Fruit fly (Drosophila melanogaster) whole organism, embryonic: ENCODE data around the gene aop.
A peak's percentile ranks its signal among the peaks of the same experiment; 100 is the strongest.

Experiments
- Atf6 ChIP-seq: fragments of 200-800 bp; sonication (Bioruptor generic); IDR thresholded peaks from 2 replicates; pipeline ENCODE4 v1.3.6; 2022; ENCODE audit warnings: missing biosample characterization, missing genetic modification characterization
- BEAF-32 ChIP-seq: fragments of 200-800 bp; sonication (Bioruptor generic); optimal IDR thresholded peaks from 3 replicates; lab custom pipeline; 2017; ENCODE audit warnings: missing biosample characterization, missing genetic modification characterization, mild to moderate bottlenecking, moderate library complexity, missing genetic modification reagents
- Bdp1 ChIP-seq: fragments of 200-800 bp; sonication (Bioruptor generic); optimal IDR thresholded peaks from 3 replicates; lab custom pipeline; 2016; ENCODE audit warnings: missing biosample characterization, missing genetic modification characterization
- CG1024 ChIP-seq: fragments of 200-800 bp; sonication (Bioruptor generic); IDR thresholded peaks from 2 replicates; pipeline ENCODE4 v1.3.6; 2022; ENCODE audit warnings: missing biosample characterization, missing genetic modification characterization
- CG11560 ChIP-seq: fragments of 200-800 bp; sonication (Bioruptor generic); IDR thresholded peaks from 3 replicates; pipeline ENCODE4 v1.3.6; 2022; ENCODE audit warnings: missing biosample characterization, missing genetic modification characterization
- CG11695 ChIP-seq: fragments of 200-800 bp; sonication (Bioruptor generic); IDR thresholded peaks from 3 replicates; pipeline ENCODE4 v1.3.6; 2022; ENCODE audit warnings: missing biosample characterization, missing genetic modification characterization
- CG11723 ChIP-seq: fragments of 200-800 bp; sonication (Bioruptor generic); optimal IDR thresholded peaks from 2 replicates; lab custom pipeline; 2017; ENCODE audit warnings: missing biosample characterization, mild to moderate bottlenecking, missing genetic modification characterization
- CG16815 ChIP-seq: fragments of 200-800 bp; sonication (Bioruptor generic); optimal IDR thresholded peaks from 3 replicates; lab custom pipeline; 2017; ENCODE audit warnings: missing biosample characterization, mild to moderate bottlenecking, missing genetic modification characterization
- CG17912 ChIP-seq: fragments of 200-800 bp; sonication (Bioruptor generic); optimal IDR thresholded peaks from 2 replicates; lab custom pipeline; 2018; ENCODE audit warnings: missing biosample characterization, mild to moderate bottlenecking, missing genetic modification characterization
- CG2202 ChIP-seq: fragments of 200-800 bp; sonication (Bioruptor generic); optimal IDR thresholded peaks from 2 replicates; lab custom pipeline; 2018; ENCODE audit warnings: missing biosample characterization, mild to moderate bottlenecking, missing genetic modification characterization
- CG2712 ChIP-seq: fragments of 200-800 bp; optimal IDR thresholded peaks from 3 replicates; lab custom pipeline; 2019; ENCODE audit warnings: missing biosample characterization, mild to moderate bottlenecking, missing genetic modification characterization, moderate library complexity
- CG30020 ChIP-seq: fragments of 200-800 bp; optimal IDR thresholded peaks from 2 replicates; lab custom pipeline; 2019; ENCODE audit warnings: missing biosample characterization, mild to moderate bottlenecking, missing genetic modification characterization, moderate library complexity
- CG30431 ChIP-seq: fragments of 200-800 bp; sonication (Bioruptor generic); optimal IDR thresholded peaks from 2 replicates; lab custom pipeline; 2017; ENCODE audit warnings: missing biosample characterization, missing genetic modification characterization
- CG33213 ChIP-seq: fragments of 200-800 bp; sonication (Bioruptor generic); optimal IDR thresholded peaks from 3 replicates; lab custom pipeline; 2016; ENCODE audit warnings: missing biosample characterization, missing genetic modification characterization
- CG42726 ChIP-seq: fragments of 200-800 bp; sonication (Bioruptor generic); IDR thresholded peaks from 2 replicates; pipeline ENCODE4 v1.3.6; 2022; ENCODE audit warnings: missing biosample characterization, missing genetic modification characterization; ENCODE audit not compliant: partially characterized antibody
- CG6175 ChIP-seq: fragments of 200-800 bp; sonication (Bioruptor generic); IDR thresholded peaks from 3 replicates; pipeline ENCODE4 v1.3.6; 2022; ENCODE audit warnings: missing biosample characterization, missing genetic modification characterization
- CG6254 ChIP-seq: fragments of 200-800 bp; sonication (Bioruptor generic); optimal IDR thresholded peaks from 3 replicates; lab custom pipeline; 2017; ENCODE audit warnings: mild to moderate bottlenecking, missing biosample characterization, missing genetic modification reagents, missing genetic modification characterization
- CG7372 ChIP-seq: fragments of 200-800 bp; sonication (Bioruptor generic); IDR thresholded peaks from 2 replicates; pipeline ENCODE4 v1.3.6; 2022; ENCODE audit warnings: missing biosample characterization, missing genetic modification characterization
- Deaf1 ChIP-seq: fragments of 200-800 bp; optimal IDR thresholded peaks from 3 replicates; lab custom pipeline; 2019; ENCODE audit warnings: missing biosample characterization, mild to moderate bottlenecking, missing genetic modification characterization, moderate library complexity
- Dip2 ChIP-seq: fragments of 200-800 bp; sonication (Bioruptor generic); IDR thresholded peaks from 2 replicates; pipeline ENCODE4 v1.3.6; 2022; ENCODE audit warnings: missing biosample characterization, missing genetic modification characterization
- Dll ChIP-seq: fragments of 200-800 bp; sonication (Bioruptor generic); IDR thresholded peaks from 4 replicates; pipeline ENCODE4 v1.3.6; 2022; ENCODE audit warnings: missing biosample characterization, missing genetic modification characterization; ENCODE audit not compliant: partially characterized antibody
- E2f1 ChIP-seq: fragments of 200-800 bp; sonication (Bioruptor generic); IDR thresholded peaks from 2 replicates; pipeline ENCODE4 v1.3.6; 2022; ENCODE audit warnings: missing biosample characterization, missing genetic modification characterization
- ERR ChIP-seq: fragments of 200-800 bp; sonication (Bioruptor generic); optimal IDR thresholded peaks from 2 replicates; lab custom pipeline; 2016; ENCODE audit warnings: missing biosample characterization, missing genetic modification characterization
- Fer2 ChIP-seq: fragments of 200-800 bp; sonication (Bioruptor generic); optimal IDR thresholded peaks from 2 replicates; lab custom pipeline; 2018; ENCODE audit warnings: missing biosample characterization, mild to moderate bottlenecking, missing genetic modification characterization, moderate library complexity
- H15 ChIP-seq: fragments of 200-800 bp; sonication (Bioruptor generic); IDR thresholded peaks from 3 replicates; pipeline ENCODE4 v1.3.6; 2022; ENCODE audit warnings: missing biosample characterization, missing genetic modification characterization
- Mrtf ChIP-seq: fragments of 200-800 bp; sonication (Bioruptor generic); IDR thresholded peaks from 3 replicates; pipeline ENCODE4 v1.3.6; 2022; ENCODE audit warnings: missing biosample characterization, missing genetic modification characterization
- NK7.1 ChIP-seq: fragments of 200-800 bp; sonication (Bioruptor generic); optimal IDR thresholded peaks from 3 replicates; lab custom pipeline; 2016; ENCODE audit warnings: missing biosample characterization, missing genetic modification characterization
- Oli ChIP-seq: fragments of 200-800 bp; sonication (Bioruptor generic); optimal IDR thresholded peaks from 2 replicates; lab custom pipeline; 2018; ENCODE audit warnings: missing biosample characterization, mild to moderate bottlenecking, missing genetic modification characterization, moderate library complexity
- Ravus ChIP-seq: fragments of 200-800 bp; sonication (Bioruptor generic); IDR thresholded peaks from 2 replicates; pipeline ENCODE4 v1.3.6; 2022; ENCODE audit warnings: missing biosample characterization, missing genetic modification characterization
- Spps ChIP-seq: fragments of 200-800 bp; sonication (Bioruptor generic); optimal IDR thresholded peaks from 2 replicates; lab custom pipeline; 2018; ENCODE audit warnings: missing biosample characterization, mild to moderate bottlenecking, missing genetic modification characterization
- ab ChIP-seq: fragments of 200-800 bp; sonication (Bioruptor generic); optimal IDR thresholded peaks from 2 replicates; lab custom pipeline; 2016; ENCODE audit warnings: missing biosample characterization, missing genetic modification characterization
- bab2 ChIP-seq: fragments of 200-800 bp; sonication (Bioruptor generic); optimal IDR thresholded peaks from 2 replicates; lab custom pipeline; 2016; ENCODE audit warnings: missing biosample characterization, missing genetic modification characterization
- dmrt99B ChIP-seq: fragments of 200-800 bp; sonication (Bioruptor generic); optimal IDR thresholded peaks from 2 replicates; lab custom pipeline; 2018; ENCODE audit warnings: missing biosample characterization, mild to moderate bottlenecking, missing genetic modification characterization, moderate library complexity
- ems ChIP-seq: fragments of 200-800 bp; sonication (Bioruptor generic); optimal IDR thresholded peaks from 3 replicates; lab custom pipeline; 2016; ENCODE audit warnings: missing biosample characterization, missing genetic modification characterization
- en ChIP-seq: fragments of 200-800 bp; sonication (Bioruptor generic); optimal IDR thresholded peaks from 2 replicates; lab custom pipeline; 2016; ENCODE audit warnings: missing biosample characterization, missing genetic modification characterization
- gcm2 ChIP-seq: fragments of 200-800 bp; sonication (Bioruptor generic); optimal IDR thresholded peaks from 2 replicates; lab custom pipeline; 2016; ENCODE audit warnings: missing biosample characterization, missing genetic modification characterization
- h ChIP-seq: fragments of >200 bp; optimal IDR thresholded peaks from 2 replicates; lab custom pipeline; 2017
- kay ChIP-seq: fragments of 200-800 bp; sonication (Bioruptor generic); optimal IDR thresholded peaks from 2 replicates; lab custom pipeline; 2016; ENCODE audit warnings: missing biosample characterization, missing genetic modification characterization
- knrl ChIP-seq: fragments of 200-800 bp; sonication (Bioruptor generic); IDR thresholded peaks from 3 replicates; pipeline ENCODE4 v1.3.6; 2022; ENCODE audit warnings: missing biosample characterization, missing genetic modification characterization; ENCODE audit not compliant: partially characterized antibody
- lola ChIP-seq, 3 experiments: fragments of >200 bp in 2 of 3; fragments of 200-800 bp in 1 of 3; sonication (Bioruptor generic) in 1 of 3; optimal IDR thresholded peaks; 2 replicates each; lab custom pipeline; 2017 to 2019; ENCODE audit warnings: missing biosample characterization in 3 of 3, missing genetic modification characterization in 3 of 3, mild to moderate bottlenecking in 1 of 3, moderate library complexity in 1 of 3
- pzg ChIP-seq: fragments of 200-800 bp; sonication (Bioruptor generic); optimal IDR thresholded peaks from 3 replicates; lab custom pipeline; 2018; ENCODE audit warnings: missing biosample characterization, mild to moderate bottlenecking, missing genetic modification characterization, moderate library complexity
- rib ChIP-seq: fragments of 200-800 bp; sonication (Bioruptor generic); IDR thresholded peaks from 2 replicates; pipeline ENCODE4 v1.3.6; 2022; ENCODE audit warnings: missing biosample characterization, missing genetic modification characterization
- sens-2 ChIP-seq: fragments of 200-800 bp; sonication (Bioruptor generic); IDR thresholded peaks from 2 replicates; pipeline ENCODE4 v1.3.6; 2022; ENCODE audit warnings: missing biosample characterization, missing genetic modification characterization
- sima ChIP-seq: fragments of 200-800 bp; sonication (Bioruptor generic); optimal IDR thresholded peaks from 2 replicates; lab custom pipeline; 2016; ENCODE audit warnings: missing biosample characterization, missing genetic modification characterization
- sqz ChIP-seq: fragments of 200-800 bp; sonication (Bioruptor generic); optimal IDR thresholded peaks from 3 replicates; lab custom pipeline; 2018; ENCODE audit warnings: missing biosample characterization, mild to moderate bottlenecking, missing genetic modification characterization
- stwl ChIP-seq: fragments of 200-800 bp; sonication (Bioruptor generic); optimal IDR thresholded peaks from 3 replicates; lab custom pipeline; 2018; ENCODE audit warnings: missing biosample characterization, mild to moderate bottlenecking, missing genetic modification characterization, moderate library complexity
- zen2 ChIP-seq: fragments of 200-800 bp; sonication (Bioruptor generic); IDR thresholded peaks from 3 replicates; pipeline ENCODE4 v1.3.6; 2022; ENCODE audit warnings: missing biosample characterization, missing genetic modification characterization; ENCODE audit not compliant: partially characterized antibody

The aop gene

DNA sequence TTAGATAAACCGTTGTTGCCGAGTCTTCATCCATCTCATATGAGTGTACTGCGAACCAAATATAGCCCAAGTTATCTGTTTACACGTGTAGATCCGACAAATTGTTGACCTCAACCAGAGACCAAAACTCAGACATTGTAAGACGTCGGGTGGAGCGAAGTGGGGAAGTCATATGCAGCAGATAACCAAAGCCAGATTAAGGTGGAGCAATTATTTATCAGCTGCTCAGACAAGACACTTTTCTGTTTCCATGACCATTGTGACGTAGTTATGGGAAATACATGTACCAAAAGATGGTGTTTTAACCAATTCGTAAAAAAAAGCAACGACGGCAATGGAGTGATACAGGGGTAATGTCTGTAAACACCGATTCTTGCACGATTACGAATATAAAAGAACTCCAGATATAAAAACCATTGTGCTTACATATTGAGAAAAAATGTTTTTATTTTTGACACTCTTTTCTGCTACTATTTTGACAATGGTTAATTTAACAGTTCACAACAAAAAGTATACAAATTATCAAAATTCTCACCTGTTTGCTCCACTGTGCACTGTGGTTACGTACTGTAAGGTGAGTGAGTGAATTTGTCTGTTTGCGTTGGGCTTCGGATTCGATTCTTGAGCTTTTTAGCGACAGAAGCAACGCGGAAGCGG is 1.1 kb downstream of the aop start (continued):
- no peak for TF ChIP-seq CG11560 (tag; lab: Robert Waterston, UW)
- peak; percentile 8 for TF ChIP-seq CG2712 (tag; lab: Kevin White, UChicago)

DNA sequence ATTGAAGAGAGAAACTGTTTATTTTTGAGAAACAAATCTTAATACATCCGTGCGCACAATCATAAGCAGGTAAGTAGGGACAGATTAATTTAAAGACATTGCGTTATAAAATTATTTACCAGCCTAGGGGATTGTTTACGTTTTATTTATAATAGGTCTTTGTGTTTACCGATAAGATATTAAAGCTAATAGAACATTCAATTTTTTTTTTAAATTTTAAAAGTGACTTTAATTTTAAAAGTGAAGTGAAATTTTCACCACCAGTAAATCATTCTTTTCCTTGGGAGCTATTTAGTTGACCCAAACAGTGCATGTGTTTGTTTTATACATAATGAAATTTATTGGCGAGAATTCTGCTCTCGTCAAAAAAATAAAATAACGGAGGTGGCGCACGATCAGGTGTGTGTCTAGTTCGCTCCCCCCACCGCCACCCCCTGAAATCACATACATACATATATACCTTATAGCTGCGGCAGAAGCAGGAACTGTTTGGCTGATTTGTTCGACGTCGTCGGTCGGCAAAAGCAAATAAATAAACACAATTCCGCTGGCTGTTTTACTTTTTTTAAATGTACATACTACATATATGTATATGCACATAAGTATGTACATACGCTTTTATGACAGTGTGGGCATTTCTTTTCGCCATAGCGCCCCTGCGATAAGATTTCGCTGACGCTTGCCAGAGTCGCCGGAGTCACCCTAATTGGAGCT is 2.5 kb downstream of the aop start:
- no peak for TF ChIP-seq ems (GFP tag; lab: Kevin White, UChicago)
- no peak for TF ChIP-seq CG42726
- TF ChIP-seq en (GFP tag; lab: Kevin White, UChicago) = no peak
- TF ChIP-seq CG6254 (GFP tag; lab: Kevin White, UChicago) = no peak
- TF ChIP-seq CG30020 (tag; lab: Kevin White, UChicago) = no peak
- no peak; the same call in 1 of the 2 replicates for TF ChIP-seq Ravus (GFP tag; lab: Robert Waterston, UW)
- no peak for TF ChIP-seq ERR (GFP tag; lab: Kevin White, UChicago)
- TF ChIP-seq rib (GFP tag; lab: Robert Waterston, UW) = peak; percentile 36; the same call in 1 of the 2 replicates
- TF ChIP-seq kay = no peak
- no peak for TF ChIP-seq gcm2
- no peak for TF ChIP-seq CG17912 (GFP tag; lab: Kevin White, UChicago)
- TF ChIP-seq h (lab: Kevin White, UChicago) = no peak
- no peak for TF ChIP-seq lola (GFP tag; optimal IDR thresholded peaks at IDR 0.05; lab: Kevin White, UChicago)
- no peak for TF ChIP-seq stwl
- no peak for TF ChIP-seq knrl (GFP tag; lab: Robert Waterston, UW)
- no peak for TF ChIP-seq BEAF-32 (GFP tag; lab: Kevin White, UChicago)
- TF ChIP-seq sima (GFP tag; lab: Kevin White, UChicago) = no peak
- no peak for TF ChIP-seq Spps (tag; lab: Kevin White, UChicago)
- TF ChIP-seq H15 (GFP tag; lab: Robert Waterston, UW) = no peak
- 0 out of 3 replicates have a peak, but pooled peaks have one; percentile 48 for TF ChIP-seq CG6175 (GFP tag; lab: Robert Waterston, UW)
- no peak for TF ChIP-seq Dip2 (GFP tag; lab: Robert Waterston, UW)
- TF ChIP-seq CG1024 (GFP tag; lab: Robert Waterston, UW) = no peak
- TF ChIP-seq sqz (GFP tag; lab: Kevin White, UChicago) = peak; percentile 27
- TF ChIP-seq zen2 (GFP tag; lab: Robert Waterston, UW) = no peak
- no peak for TF ChIP-seq CG16815 (GFP tag; lab: Kevin White, UChicago)
- TF ChIP-seq bab2 (GFP tag; lab: Kevin White, UChicago) = peak; percentile 34
- no peak for TF ChIP-seq pzg
- no peak for TF ChIP-seq sens-2 (GFP tag; lab: Robert Waterston, UW)
- TF ChIP-seq E2f1 = no peak
- TF ChIP-seq CG30431 (GFP tag; lab: Kevin White, UChicago) = no peak
- TF ChIP-seq CG11723 (GFP tag; lab: Kevin White, UChicago) = no peak
- no peak for TF ChIP-seq CG7372 (GFP tag; lab: Robert Waterston, UW)
- no peak for TF ChIP-seq Dll (GFP tag; lab: Robert Waterston, UW)
- no peak for TF ChIP-seq CG33213 (GFP tag; lab: Kevin White, UChicago)
- TF ChIP-seq Fer2 (tag; lab: Kevin White, UChicago) = no peak
- TF ChIP-seq Bdp1 (GFP tag; lab: Kevin White, UChicago) = no peak
- TF ChIP-seq CG2202 = no peak
- TF ChIP-seq Oli (tag; lab: Kevin White, UChicago) = peak; percentile 65
- TF ChIP-seq ab (GFP tag; lab: Kevin White, UChicago) = no peak
- peak; percentile 22 for TF ChIP-seq Deaf1 (tag; lab: Kevin White, UChicago)
- TF ChIP-seq CG11695 = peak; percentile 68; the same call in 2 of the 3 replicates
- no peak; the same call in 2 of the 3 replicates for TF ChIP-seq Mrtf (GFP tag; lab: Robert Waterston, UW)
- 0 out of 3 replicates have a peak, but pooled peaks have one; percentile 13 for TF ChIP-seq CG11560 (tag; lab: Robert Waterston, UW)
- TF ChIP-seq Atf6 (GFP tag; lab: Robert Waterston, UW) = no peak; the same call in 1 of the 2 replicates
- TF ChIP-seq NK7.1 (GFP tag; lab: Kevin White, UChicago) = no peak
- TF ChIP-seq dmrt99B (tag; lab: Kevin White, UChicago) = peak; percentile 52
